Worm (Caenorhabditis elegans): ENCODE results near the gene C52E4.12.

DNA sequence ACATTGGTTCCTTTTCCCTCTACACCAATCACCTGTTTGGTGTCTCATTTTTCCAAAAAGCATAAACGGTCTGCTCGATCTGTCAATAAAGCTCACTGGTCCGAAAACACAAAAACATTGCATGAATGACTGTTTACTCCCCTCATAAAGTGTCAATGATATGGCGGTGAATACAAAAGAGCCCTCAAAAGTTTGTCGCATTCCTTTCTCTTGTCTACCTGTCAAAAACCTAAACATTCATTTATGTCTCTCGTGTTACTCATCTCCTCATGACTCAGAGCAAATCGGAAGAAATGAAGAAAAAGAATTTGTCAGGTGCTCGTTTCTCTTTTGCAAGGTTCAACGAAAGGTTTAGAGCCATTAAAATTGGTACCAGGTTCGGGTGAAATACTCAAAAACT is 44.7 kb upstream of the C52E4.12 start:
- TF ChIP-seq ama-1 (optimal IDR thresholded peaks at IDR 0.05) (no peak), nhr-76 (tag; optimal IDR thresholded peaks at IDR 0.05) (no peak), ztf-4 (tag; optimal IDR thresholded peaks at IDR 0.05) (no peak)
